Fruit fly (Drosophila melanogaster) whole organism, embryonic: ENCODE results near the gene CG6959.
A peak's percentile ranks its signal among the peaks of the same experiment; 100 is the strongest.

ENCODE experiments used
- Antp ChIP-seq: fragments of 200-800 bp; sonication (Bioruptor generic); optimal IDR thresholded peaks from 3 replicates; lab custom pipeline; 2016; ENCODE audit warnings: missing biosample characterization, missing genetic modification characterization
- Bgb ChIP-seq: fragments of 200-800 bp; sonication (Bioruptor generic); IDR thresholded peaks from 2 replicates; pipeline ENCODE4 v1.3.6; 2022; ENCODE audit warnings: missing biosample characterization, missing genetic modification characterization; ENCODE audit not compliant: partially characterized antibody
- CG10543 ChIP-seq: fragments of 200-800 bp; sonication (Bioruptor generic); optimal IDR thresholded peaks from 3 replicates; lab custom pipeline; 2017; ENCODE audit warnings: missing biosample characterization, mild to moderate bottlenecking, missing genetic modification characterization, moderate library complexity
- CG10979 ChIP-seq: fragments of 200-800 bp; sonication (Bioruptor generic); optimal IDR thresholded peaks from 2 replicates; lab custom pipeline; 2018; ENCODE audit warnings: missing biosample characterization, mild to moderate bottlenecking, missing genetic modification characterization, moderate library complexity
- CG11456 ChIP-seq: fragments of 200-800 bp; sonication (Bioruptor generic); IDR thresholded peaks from 3 replicates; pipeline ENCODE4 v1.3.6; 2022; ENCODE audit warnings: missing biosample characterization, missing genetic modification characterization
- CG11723 ChIP-seq: fragments of 200-800 bp; sonication (Bioruptor generic); optimal IDR thresholded peaks from 2 replicates; lab custom pipeline; 2017; ENCODE audit warnings: missing biosample characterization, mild to moderate bottlenecking, missing genetic modification characterization
- CG13287 ChIP-seq: fragments of 200-800 bp; sonication (Bioruptor generic); IDR thresholded peaks from 2 replicates; pipeline ENCODE4 v1.3.6; 2022; ENCODE audit warnings: missing biosample characterization, missing genetic modification characterization; ENCODE audit not compliant: partially characterized antibody
- CG14710 ChIP-seq: fragments of 200-800 bp; sonication (Bioruptor generic); optimal IDR thresholded peaks from 3 replicates; lab custom pipeline; 2019; ENCODE audit warnings: missing biosample characterization, mild to moderate bottlenecking, missing genetic modification characterization, moderate library complexity
- CG16813 ChIP-seq: fragments of 200-800 bp; sonication (Bioruptor generic); IDR thresholded peaks from 3 replicates; pipeline ENCODE4 v1.3.6; 2022; ENCODE audit warnings: missing biosample characterization, missing genetic modification characterization; ENCODE audit not compliant: partially characterized antibody
- CG17328 ChIP-seq: fragments of 200-800 bp; sonication (Bioruptor generic); IDR thresholded peaks from 2 replicates; pipeline ENCODE4 v1.3.6; 2022; ENCODE audit warnings: missing biosample characterization, missing genetic modification characterization
- CG18599 ChIP-seq: fragments of 200-800 bp; sonication (Bioruptor generic); optimal IDR thresholded peaks from 3 replicates; lab custom pipeline; 2017; ENCODE audit warnings: missing biosample characterization, missing genetic modification characterization, mild to moderate bottlenecking, moderate library complexity, missing genetic modification reagents
- CG30403 ChIP-seq: fragments of 200-800 bp; sonication (Bioruptor generic); optimal IDR thresholded peaks from 3 replicates; lab custom pipeline; 2016; ENCODE audit warnings: missing biosample characterization, missing genetic modification characterization
- CG31365 ChIP-seq: fragments of 200-800 bp; sonication (Bioruptor generic); optimal IDR thresholded peaks from 2 replicates; lab custom pipeline; 2018; ENCODE audit warnings: missing biosample characterization, mild to moderate bottlenecking, missing genetic modification characterization
- CG3163 ChIP-seq: fragments of 200-800 bp; sonication (Bioruptor generic); optimal IDR thresholded peaks from 3 replicates; lab custom pipeline; 2016; ENCODE audit warnings: missing biosample characterization, missing genetic modification characterization
- CG34224 ChIP-seq: fragments of 200-800 bp; sonication (Bioruptor generic); IDR thresholded peaks from 3 replicates; pipeline ENCODE4 v1.3.6; 2022; ENCODE audit warnings: missing biosample characterization, missing genetic modification characterization; ENCODE audit not compliant: partially characterized antibody
- CG4424 ChIP-seq: fragments of 200-800 bp; sonication (Bioruptor generic); optimal IDR thresholded peaks from 3 replicates; lab custom pipeline; 2016; ENCODE audit warnings: missing biosample characterization, missing genetic modification characterization
- CG9727 ChIP-seq: fragments of 200-800 bp; sonication (Bioruptor generic); optimal IDR thresholded peaks from 3 replicates; lab custom pipeline; 2017; ENCODE audit warnings: missing biosample characterization, mild to moderate bottlenecking, missing genetic modification characterization
- Dll ChIP-seq: fragments of 200-800 bp; sonication (Bioruptor generic); IDR thresholded peaks from 4 replicates; pipeline ENCODE4 v1.3.6; 2022; ENCODE audit warnings: missing biosample characterization, missing genetic modification characterization; ENCODE audit not compliant: partially characterized antibody
- Drgx ChIP-seq: fragments of 200-800 bp; sonication (Bioruptor generic); IDR thresholded peaks from 2 replicates; pipeline ENCODE4 v1.3.6; 2022; ENCODE audit warnings: missing biosample characterization, missing genetic modification characterization
- Lpt ChIP-seq: fragments of >200 bp; optimal IDR thresholded peaks from 2 replicates; lab custom pipeline; 2018; ENCODE audit warnings: missing biosample characterization, missing genetic modification characterization
- Rfx ChIP-seq: fragments of 200-800 bp; sonication (Bioruptor generic); IDR thresholded peaks from 2 replicates; pipeline ENCODE4 v1.3.6; 2022; ENCODE audit warnings: missing biosample characterization, missing genetic modification characterization
- YL-1 ChIP-seq: fragments of 200-800 bp; sonication (Bioruptor generic); optimal IDR thresholded peaks from 3 replicates; lab custom pipeline; 2017; ENCODE audit warnings: missing biosample characterization, mild to moderate bottlenecking, missing genetic modification characterization
- amos ChIP-seq: fragments of 200-800 bp; sonication (Bioruptor generic); IDR thresholded peaks from 2 replicates; pipeline ENCODE4 v1.3.6; 2022; ENCODE audit warnings: missing biosample characterization, missing genetic modification characterization; ENCODE audit not compliant: partially characterized antibody
- bbx ChIP-seq: fragments of 200-800 bp; sonication (Bioruptor generic); IDR thresholded peaks from 2 replicates; pipeline ENCODE4 v1.3.6; 2022; ENCODE audit warnings: missing biosample characterization, missing genetic modification characterization; ENCODE audit not compliant: partially characterized antibody
- cg ChIP-seq: fragments of 200-800 bp; sonication (Bioruptor generic); optimal IDR thresholded peaks from 3 replicates; lab custom pipeline; 2019; ENCODE audit warnings: missing biosample characterization, mild to moderate bottlenecking, missing genetic modification characterization, moderate library complexity
- dm ChIP-seq: fragments of 200-800 bp; sonication (Bioruptor generic); optimal IDR thresholded peaks from 3 replicates; lab custom pipeline; 2016; ENCODE audit warnings: missing biosample characterization, missing genetic modification characterization
- dmrt11E ChIP-seq: fragments of 200-800 bp; sonication (Bioruptor generic); optimal IDR thresholded peaks from 3 replicates; lab custom pipeline; 2018; ENCODE audit warnings: missing biosample characterization, mild to moderate bottlenecking, missing genetic modification characterization, moderate library complexity
- exex ChIP-seq: fragments of 200-800 bp; sonication (Bioruptor generic); optimal IDR thresholded peaks from 4 replicates; lab custom pipeline; 2018; ENCODE audit warnings: missing biosample characterization, mild to moderate bottlenecking, missing genetic modification characterization, moderate library complexity
- gsb-n ChIP-seq: fragments of 200-800 bp; sonication (Bioruptor generic); optimal IDR thresholded peaks from 3 replicates; lab custom pipeline; 2018; ENCODE audit warnings: missing biosample characterization, mild to moderate bottlenecking, missing genetic modification characterization
- hb ChIP-seq: fragments of 200-800 bp; sonication (Bioruptor generic); IDR thresholded peaks from 3 replicates; pipeline ENCODE4 v1.3.6; 2022; ENCODE audit warnings: missing biosample characterization, missing genetic modification characterization; ENCODE audit not compliant: partially characterized antibody
- insv ChIP-seq, 2 experiments: fragments of 200-800 bp; sonication (Bioruptor generic); optimal IDR thresholded peaks; 3 replicates each; lab custom pipeline; 2016 to 2018; ENCODE audit warnings: missing biosample characterization in 2 of 2, missing genetic modification characterization in 2 of 2
- inv ChIP-seq: fragments of 200-800 bp; sonication (Bioruptor generic); IDR thresholded peaks from 2 replicates; pipeline ENCODE4 v1.3.6; 2022; ENCODE audit warnings: missing biosample characterization, missing genetic modification characterization; ENCODE audit not compliant: partially characterized antibody
- knrl ChIP-seq: fragments of 200-800 bp; sonication (Bioruptor generic); IDR thresholded peaks from 3 replicates; pipeline ENCODE4 v1.3.6; 2022; ENCODE audit warnings: missing biosample characterization, missing genetic modification characterization; ENCODE audit not compliant: partially characterized antibody
- lab ChIP-seq: fragments of 200-800 bp; sonication (Bioruptor generic); optimal IDR thresholded peaks from 3 replicates; lab custom pipeline; 2017; ENCODE audit warnings: missing biosample characterization, missing genetic modification characterization, mild to moderate bottlenecking, moderate library complexity, missing genetic modification reagents
- lbe ChIP-seq: fragments of 200-800 bp; sonication (Bioruptor generic); optimal IDR thresholded peaks from 2 replicates; lab custom pipeline; 2016; ENCODE audit warnings: missing biosample characterization, mild to moderate bottlenecking, missing genetic modification characterization
- lmd ChIP-seq: fragments of 200-800 bp; sonication (Bioruptor generic); IDR thresholded peaks from 2 replicates; pipeline ENCODE4 v1.3.6; 2022; ENCODE audit warnings: missing biosample characterization, missing genetic modification characterization
- nerfin-1 ChIP-seq: fragments of 200-800 bp; sonication (Bioruptor generic); optimal IDR thresholded peaks from 3 replicates; lab custom pipeline; 2019; ENCODE audit warnings: missing biosample characterization, mild to moderate bottlenecking, missing genetic modification characterization, moderate library complexity
- odd ChIP-seq: fragments of 200-800 bp; sonication (Bioruptor generic); optimal IDR thresholded peaks from 2 replicates; lab custom pipeline; 2017; ENCODE audit warnings: missing biosample characterization, mild to moderate bottlenecking, missing genetic modification characterization
- otp ChIP-seq: fragments of 200-800 bp; sonication (Bioruptor generic); IDR thresholded peaks from 3 replicates; pipeline ENCODE4, ENCODE4 v1.3.6; 2022; ENCODE audit warnings: missing biosample characterization, missing genetic modification characterization
- phol ChIP-seq: fragments of 200-800 bp; sonication (Bioruptor generic); optimal IDR thresholded peaks from 3 replicates; lab custom pipeline; 2018; ENCODE audit warnings: missing biosample characterization, mild to moderate bottlenecking, missing genetic modification characterization, moderate library complexity
- pros ChIP-seq: fragments of 200-800 bp; sonication (Bioruptor generic); optimal IDR thresholded peaks from 3 replicates; lab custom pipeline; 2019; ENCODE audit warnings: missing biosample characterization, mild to moderate bottlenecking, missing genetic modification characterization, moderate library complexity
- row ChIP-seq: fragments of 200-800 bp; sonication (Bioruptor generic); IDR thresholded peaks from 3 replicates; pipeline ENCODE4 v1.3.6; 2022; ENCODE audit warnings: missing biosample characterization, missing genetic modification characterization
- sens ChIP-seq: fragments of 200-800 bp; sonication (Bioruptor generic); peaks from one replicate; lab custom pipeline; 2016; ENCODE audit warnings: missing biosample characterization, missing genetic modification characterization
- seq ChIP-seq: fragments of 200-800 bp; sonication (Bioruptor generic); IDR thresholded peaks from 2 replicates; pipeline ENCODE4 v1.3.6; 2022; ENCODE audit warnings: missing biosample characterization, missing genetic modification characterization
- sna ChIP-seq: fragments of 200-800 bp; sonication (Bioruptor generic); IDR thresholded peaks from 2 replicates; pipeline ENCODE4 v1.3.6; 2022; ENCODE audit warnings: missing biosample characterization, missing genetic modification characterization; ENCODE audit not compliant: partially characterized antibody
- tgo ChIP-seq: fragments of 200-800 bp; sonication (Bioruptor generic); IDR thresholded peaks from 3 replicates; pipeline ENCODE4 v1.3.6; 2022; ENCODE audit warnings: missing biosample characterization, missing genetic modification characterization
- tll ChIP-seq, 2 experiments: fragments of 200-800 bp in 1 of 2; fragments of >200 bp in 1 of 2; sonication (Bioruptor generic) in 1 of 2; optimal IDR thresholded peaks; 2 replicates each; lab custom pipeline; 2017 to 2019; ENCODE audit warnings: missing biosample characterization in 2 of 2, missing genetic modification characterization in 2 of 2, mild to moderate bottlenecking in 1 of 2, moderate library complexity in 1 of 2

The CG6959 gene

dm6 chr3R:11888038-11888567 lies 18.8 kb upstream of the CG6959 start (continued):
- peak in 1 of 2 experiments; percentile 22 for TF ChIP-seq tll (GFP tag; optimal IDR thresholded peaks at IDR 0.05; lab: Kevin White, UChicago)
- peak; percentile 15 for TF ChIP-seq nerfin-1 (tag; lab: Kevin White, UChicago)
- TF ChIP-seq CG17328, result 0 out of 2 replicates have a peak, but pooled peaks have one; percentile 24
- TF ChIP-seq CG10543 (GFP tag; lab: Kevin White, UChicago), result no peak
- TF ChIP-seq CG3163, result peak; percentile 0
- peak; percentile 45; the same call in 1 of the 2 replicates for TF ChIP-seq Drgx (GFP tag; lab: Robert Waterston, UW)
- TF ChIP-seq insv (GFP tag; optimal IDR thresholded peaks at IDR 0.05; lab: Kevin White, UChicago), result peak in 1 of 2 experiments; percentile 53
- TF ChIP-seq pros (GFP tag; lab: Kevin White, UChicago), result peak; percentile 58
- peak; percentile 52 for TF ChIP-seq amos (GFP tag; lab: Robert Waterston, UW)
- TF ChIP-seq sens (GFP tag; lab: Kevin White, UChicago), result peak; percentile 90
- TF ChIP-seq row (GFP tag; lab: Robert Waterston, UW), result peak; percentile 81
- TF ChIP-seq gsb-n, result no peak
- no peak for TF ChIP-seq CG18599 (GFP tag; lab: Kevin White, UChicago)
- TF ChIP-seq lbe (GFP tag; lab: Kevin White, UChicago), result no peak
- TF ChIP-seq CG13287 (GFP tag; lab: Robert Waterston, UW), result peak; percentile 63
- peak; percentile 10; the same call in 1 of the 2 replicates for TF ChIP-seq inv (GFP tag; lab: Robert Waterston, UW)
- TF ChIP-seq Dll, result peak; percentile 50; the same call in 2 of the 4 replicates
- peak; percentile 81 for TF ChIP-seq cg (GFP tag; lab: Kevin White, UChicago)
- TF ChIP-seq CG11456 (GFP tag; lab: Robert Waterston, UW), result no peak
- TF ChIP-seq hb (GFP tag; lab: Robert Waterston, UW), result 0 out of 3 replicates have a peak, but pooled peaks have one; percentile 26
- peak; percentile 41 for TF ChIP-seq dm (GFP tag; lab: Kevin White, UChicago)
- TF ChIP-seq Rfx, result peak; percentile 56
- no peak for TF ChIP-seq CG9727 (GFP tag; lab: Kevin White, UChicago)
- TF ChIP-seq phol (tag; lab: Kevin White, UChicago), result peak; percentile 22
- peak; percentile 41; the same call in 1 of the 2 replicates for TF ChIP-seq bbx (GFP tag; lab: Robert Waterston, UW)
- peak; percentile 35 for TF ChIP-seq CG30403 (GFP tag; lab: Kevin White, UChicago)
- peak; percentile 28; the same call in 1 of the 2 replicates for TF ChIP-seq seq (GFP tag; lab: Robert Waterston, UW)
- no peak for TF ChIP-seq exex (tag; lab: Kevin White, UChicago)
- no peak for TF ChIP-seq Lpt (GFP tag; lab: Kevin White, UChicago)
- TF ChIP-seq sna (GFP tag; lab: Robert Waterston, UW), result peak; percentile 45; the same call in 1 of the 2 replicates
- TF ChIP-seq odd, result no peak
- TF ChIP-seq Antp (GFP tag; lab: Kevin White, UChicago), result peak; percentile 0
- TF ChIP-seq CG34224, result peak; percentile 20; the same call in 1 of the 3 replicates
- no peak for TF ChIP-seq CG14710 (tag; lab: Kevin White, UChicago)
- TF ChIP-seq lmd (GFP tag; lab: Robert Waterston, UW), result peak; percentile 26
- TF ChIP-seq CG4424 (GFP tag; lab: Kevin White, UChicago), result peak; percentile 8
- no peak; the same call in 2 of the 3 replicates for TF ChIP-seq tgo
- TF ChIP-seq dmrt11E (tag; lab: Kevin White, UChicago), result peak; percentile 26
- TF ChIP-seq lab, result no peak
- 0 out of 3 replicates have a peak, but pooled peaks have one; percentile 4 for TF ChIP-seq otp
- TF ChIP-seq YL-1 (GFP tag; lab: Kevin White, UChicago), result no peak
- peak; percentile 63 for TF ChIP-seq CG16813 (GFP tag; lab: Robert Waterston, UW)
- TF ChIP-seq knrl (GFP tag; lab: Robert Waterston, UW), result peak; percentile 57; the same call in 2 of the 3 replicates
- TF ChIP-seq CG11723 (GFP tag; lab: Kevin White, UChicago), result no peak
- TF ChIP-seq CG31365, result no peak
- TF ChIP-seq CG10979, result peak; percentile 36
- peak; percentile 52 for TF ChIP-seq Bgb
